Worm (Caenorhabditis elegans): ENCODE results near the gene E_BE45912.2.

The E_BE45912.2 gene

DNA sequence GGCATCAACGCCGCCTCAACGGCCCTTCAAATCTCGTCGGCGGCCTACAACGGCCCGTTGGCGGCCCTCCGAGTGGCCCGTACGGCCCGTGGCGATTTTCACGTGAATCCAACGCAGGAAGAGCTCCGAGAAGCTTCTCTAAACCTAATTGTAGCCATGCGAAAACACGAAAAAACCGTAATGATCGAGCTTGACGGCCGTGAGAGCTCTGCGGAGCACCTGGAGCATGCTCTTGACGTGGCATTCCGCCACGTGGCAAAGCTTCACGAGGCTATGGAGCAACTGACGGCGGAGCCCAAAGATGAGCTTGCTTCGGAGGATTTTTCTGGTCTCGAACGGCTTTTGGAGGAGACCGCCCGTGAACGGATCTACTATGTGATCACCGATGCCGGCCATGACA, 9.2 kb upstream of the E_BE45912.2 start:
- TF ChIP-seq nhr-25 (tag; optimal IDR thresholded peaks at IDR 0.05) = no peak
- no peak for TF ChIP-seq lsy-2 (tag; optimal IDR thresholded peaks at IDR 0.05)

- TF ChIP-seq sma-9 (GFP tag; optimal IDR thresholded peaks at IDR 0.05) = peak; percentile 9
- no peak for TF ChIP-seq sma-9 (tag; optimal IDR thresholded peaks at IDR 0.05)
- TF ChIP-seq peb-1 (tag; optimal IDR thresholded peaks at IDR 0.05) = no peak
- no peak for TF ChIP-seq ZK546.5 (tag; optimal IDR thresholded peaks at IDR 0.05)
- no peak for TF ChIP-seq sma-3 (GFP tag; optimal IDR thresholded peaks at IDR 0.05)
- TF ChIP-seq nhr-237 (tag; optimal IDR thresholded peaks at IDR 0.05) = no peak
- no peak for TF ChIP-seq zag-1 (tag; optimal IDR thresholded peaks at IDR 0.05)
- no peak for TF ChIP-seq elt-3 (tag; optimal IDR thresholded peaks at IDR 0.05)
- no peak for TF ChIP-seq ztf-4 (tag; optimal IDR thresholded peaks at IDR 0.05)
- TF ChIP-seq unc-62 (GFP tag; optimal IDR thresholded peaks at IDR 0.05) = no peak
- TF ChIP-seq lsy-2 (tag; optimal IDR thresholded peaks at IDR 0.05) = peak; percentile 60 to 77
- TF ChIP-seq ceh-82 (tag; optimal IDR thresholded peaks at IDR 0.05) = no peak
- peak; percentile 57 for TF ChIP-seq unc-55 (GFP tag; optimal IDR thresholded peaks at IDR 0.05)
- no peak for TF ChIP-seq snpc-4 (tag; optimal IDR thresholded peaks at IDR 0.05)
- TF ChIP-seq egl-27 (tag; optimal IDR thresholded peaks at IDR 0.05) = no peak
- TF ChIP-seq nhr-77 (tag; optimal IDR thresholded peaks at IDR 0.05) = no peak
- TF ChIP-seq lin-39 (tag; optimal IDR thresholded peaks at IDR 0.05) = no peak
- TF ChIP-seq fos-1 (tag; optimal IDR thresholded peaks at IDR 0.05) = peak; percentile 12
- peak; percentile 53 for TF ChIP-seq nhr-25 (tag; optimal IDR thresholded peaks at IDR 0.05)
- TF ChIP-seq nhr-21 (tag; optimal IDR thresholded peaks at IDR 0.05) = no peak
- no peak for TF ChIP-seq sem-4 (tag; optimal IDR thresholded peaks at IDR 0.05)
- TF ChIP-seq mdl-1 (tag; optimal IDR thresholded peaks at IDR 0.05) = no peak
- TF ChIP-seq dmd-4 (tag; optimal IDR thresholded peaks at IDR 0.05) = no peak
- no peak for TF ChIP-seq unc-39 (tag; optimal IDR thresholded peaks at IDR 0.05)
- TF ChIP-seq nhr-10 (tag; optimal IDR thresholded peaks at IDR 0.05) = no peak
- TF ChIP-seq nhr-6 (tag; optimal IDR thresholded peaks at IDR 0.05) = no peak
- TF ChIP-seq lin-13 (GFP tag; optimal IDR thresholded peaks at IDR 0.05) = peak; percentile 63
- no peak for TF ChIP-seq ceh-16 (tag; optimal IDR thresholded peaks at IDR 0.05)
- TF ChIP-seq skn-1 (tag; optimal IDR thresholded peaks at IDR 0.05) = no peak
- peak; percentile 63 for TF ChIP-seq gmeb-1 (tag; optimal IDR thresholded peaks at IDR 0.05)
- no peak for TF ChIP-seq nhr-23 (tag; optimal IDR thresholded peaks at IDR 0.05)
- TF ChIP-seq C34F6.9 (tag; optimal IDR thresholded peaks at IDR 0.05) = peak; percentile 69
- TF ChIP-seq mbf-1 (tag; optimal IDR thresholded peaks at IDR 0.05) = no peak
- no peak for TF ChIP-seq nhr-11 (tag; optimal IDR thresholded peaks at IDR 0.05)
- peak; percentile 4 for TF ChIP-seq mab-5 (tag; optimal IDR thresholded peaks at IDR 0.05)
- TF ChIP-seq blmp-1 (tag; optimal IDR thresholded peaks at IDR 0.05; ENCODE audit: insufficient read depth) = no peak
- no peak for TF ChIP-seq lin-11 (tag; optimal IDR thresholded peaks at IDR 0.05)
- TF ChIP-seq crh-2 (tag; optimal IDR thresholded peaks at IDR 0.05) = no peak
- no peak for TF ChIP-seq alr-1 (tag; optimal IDR thresholded peaks at IDR 0.05)
- TF ChIP-seq Y55F3AM.14 (GFP tag; optimal IDR thresholded peaks at IDR 0.05) = no peak
- no peak for TF ChIP-seq ztf-11 (tag; optimal IDR thresholded peaks at IDR 0.05)
- TF ChIP-seq aly-2 (tag; optimal IDR thresholded peaks at IDR 0.05) = no peak
- no peak for TF ChIP-seq R02D3.7 (tag; optimal IDR thresholded peaks at IDR 0.05)
- TF ChIP-seq nhr-129 (tag; optimal IDR thresholded peaks at IDR 0.05) = no peak
- no peak for TF ChIP-seq elt-1 (tag; optimal IDR thresholded peaks at IDR 0.05)
- TF ChIP-seq nhr-12 (tag; optimal IDR thresholded peaks at IDR 0.05) = no peak
- no peak for TF ChIP-seq ztf-1 (GFP tag; conservative IDR thresholded peaks at IDR 0.05)
- no peak for TF ChIP-seq ama-1 (optimal IDR thresholded peaks at IDR 0.05)
- TF ChIP-seq F13H6.1 (tag; optimal IDR thresholded peaks at IDR 0.05) = peak; percentile 24
Measured at ce11 chrIII:1037173-1037572, 6.3 kb upstream of the E_BE45912.2 start, which contains the start of the genes chin-1 and BE0003N10.1. TSS of gene chin-1 (minus strand) at chrIII:1037212. TSS of gene BE0003N10.1 (plus strand) at chrIII:1037492.

All from whole organism, L2 larva.